1 fruit fly cellular context compared by ENCODE assay signal in genomic region chrX:17880269-17880889, dm6.
TF ChIP-seq lines count a peak whose summit lies in the region.

No protein-coding gene starts in this region.

TF ChIP-seq in whole organism, embryonic, 481 proteins besides CTCF, POLR2A, EP300 and RAD21 (continued from another document):
- TF ChIP-seq ems (GFP tag; optimal IDR thresholded peaks at IDR 0.05; lab: Kevin White, UChicago) (peak; percentile 96), lola (GFP tag; optimal IDR thresholded peaks at IDR 0.05; lab: Kevin White, UChicago) (peak in 1 of 3 experiments; percentile 79), CG8944 (GFP tag; optimal IDR thresholded peaks at IDR 0.05; lab: Kevin White, UChicago) (peak; percentile 95), Dek (tag; optimal IDR thresholded peaks at IDR 0.05; lab: Kevin White, UChicago) (peak; percentile 95), D19B (GFP tag; optimal IDR thresholded peaks at IDR 0.05; lab: Kevin White, UChicago) (peak; percentile 79), CG17328 (GFP tag; IDR thresholded peaks at IDR 0.05; lab: Robert Waterston, UW) (peak; percentile 95), az2 (GFP tag; optimal IDR thresholded peaks at IDR 0.05; lab: Kevin White, UChicago) (peak; percentile 95), tx (GFP tag; optimal IDR thresholded peaks at IDR 0.05; lab: Kevin White, UChicago) (peak; percentile 92), CG34376 (GFP tag; optimal IDR thresholded peaks at IDR 0.05; lab: Kevin White, UChicago) (peak; percentile 82), gcm2 (GFP tag; optimal IDR thresholded peaks at IDR 0.05; lab: Kevin White, UChicago) (peak; percentile 92), NK7.1 (GFP tag; optimal IDR thresholded peaks at IDR 0.05; lab: Kevin White, UChicago) (peak; percentile 93), CG6175 (GFP tag; IDR thresholded peaks at IDR 0.05; lab: Robert Waterston, UW) (peak; percentile 93), Dp (GFP tag; optimal IDR thresholded peaks at IDR 0.05; lab: Kevin White, UChicago) (peak; percentile 14), CG6683 (GFP tag; optimal IDR thresholded peaks at IDR 0.05; lab: Kevin White, UChicago) (peak; percentile 71), vnd (GFP tag; IDR thresholded peaks at IDR 0.05; lab: Robert Waterston, UW; ENCODE audit: partially characterized antibody) (no peak), dmrt11E (tag; optimal IDR thresholded peaks at IDR 0.05; lab: Kevin White, UChicago) (peak; percentile 75), Bdp1 (GFP tag; optimal IDR thresholded peaks at IDR 0.05; lab: Kevin White, UChicago) (peak; percentile 84), CG31224 (GFP tag; IDR thresholded peaks at IDR 0.05; lab: Robert Waterston, UW) (peak; percentile 87), tin (GFP tag; optimal IDR thresholded peaks at IDR 0.05; lab: Kevin White, UChicago) (peak; percentile 90), knrl (GFP tag; IDR thresholded peaks at IDR 0.05; lab: Robert Waterston, UW; ENCODE audit: partially characterized antibody) (no peak), CG3847 (GFP tag; IDR thresholded peaks at IDR 0.05; lab: Robert Waterston, UW) (peak; percentile 95), Dip3 (GFP tag; optimal IDR thresholded peaks at IDR 0.05; lab: Kevin White, UChicago) (peak; percentile 97), kah (GFP tag; optimal IDR thresholded peaks at IDR 0.05; lab: Kevin White, UChicago) (peak; percentile 78), tgo (GFP tag; IDR thresholded peaks at IDR 0.05; lab: Robert Waterston, UW) (peak; percentile 95), fd96Cb (tag; optimal IDR thresholded peaks at IDR 0.05; lab: Kevin White, UChicago) (peak; percentile 90), crp (GFP tag; optimal IDR thresholded peaks at IDR 0.05; lab: Kevin White, UChicago) (peak in 1 of 2 experiments; percentile 60), eve (GFP tag; optimal IDR thresholded peaks at IDR 0.05; lab: Kevin White, UChicago) (peak in 1 of 2 experiments; percentile 89), D (optimal IDR thresholded peaks at IDR 0.05; lab: Kevin White, UChicago) (no peak), D (GFP tag; optimal IDR thresholded peaks at IDR 0.05; lab: Kevin White, UChicago) (peak; percentile 85), CG10959 (GFP tag; IDR thresholded peaks at IDR 0.05; lab: Robert Waterston, UW) (peak; percentile 70), CG15601 (tag; optimal IDR thresholded peaks at IDR 0.05; lab: Kevin White, UChicago) (peak; percentile 92), dm (GFP tag; optimal IDR thresholded peaks at IDR 0.05; lab: Kevin White, UChicago) (peak; percentile 90), gce (GFP tag; IDR thresholded peaks at IDR 0.05; lab: Robert Waterston, UW) (peak; percentile 87)
